Fruit fly (Drosophila melanogaster) whole organism: ENCODE measurements around the gene CG32573.

Experiments
- CG8478 ChIP-seq: fragments of >200 bp; optimal IDR thresholded peaks from 2 replicates; lab custom pipeline; 2018; ENCODE audit warnings: inconsistent platforms
- Dll ChIP-seq: fragments of >200 bp; optimal IDR thresholded peaks from 2 replicates; lab custom pipeline; 2017
- EcR ChIP-seq, 2 experiments: fragments of >200 bp; optimal IDR thresholded peaks; 2 replicates each; lab custom pipeline; 2017; ENCODE audit warnings: missing biosample characterization in 2 of 2, missing genetic modification characterization in 2 of 2, missing genetic modification reagents in 2 of 2
- pan ChIP-seq: fragments of >200 bp; optimal IDR thresholded peaks from 2 replicates; lab custom pipeline; 2017
- psq ChIP-seq: fragments of >200 bp; optimal IDR thresholded peaks from 2 replicates; lab custom pipeline; 2017
- usp ChIP-seq: fragments of >200 bp; optimal IDR thresholded peaks from 2 replicates; lab custom pipeline; 2017; ENCODE audit warnings: missing biosample characterization, missing genetic modification characterization, mixed read lengths

DNA sequence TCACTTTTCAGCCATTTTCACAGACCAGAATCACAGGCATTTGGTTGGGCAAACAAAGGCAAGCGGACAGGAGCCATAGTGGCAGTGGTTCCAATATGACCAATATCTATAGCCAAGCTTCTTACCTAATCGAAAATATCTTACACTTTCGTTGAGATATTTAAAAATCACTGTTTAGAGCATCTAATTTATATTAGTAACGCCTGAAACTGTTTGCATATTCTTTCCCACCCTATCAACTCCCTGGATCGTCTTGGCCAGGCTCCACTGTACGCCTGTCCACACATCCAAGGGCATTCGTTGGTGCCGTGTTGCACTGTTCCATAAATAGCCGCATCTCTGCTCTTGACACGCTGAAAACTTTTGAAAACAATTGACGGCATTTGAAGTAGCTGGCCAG, 39.3 kb downstream of the CG32573 start:
- TF ChIP-seq usp (GFP tag; lab: Kevin White, UChicago) (no peak), pan (lab: Kevin White, UChicago) (no peak), psq (lab: Kevin White, UChicago) (no peak), EcR (GFP tag; optimal IDR thresholded peaks at IDR 0.05; lab: Kevin White, UChicago) (no peak), CG8478 (lab: Kevin White, UChicago) (no peak), Dll (no peak)
